Worm (Caenorhabditis elegans) whole organism, early embryonic: ENCODE results near the gene odr-1.
A peak's percentile ranks its signal among the peaks of the same experiment; 100 is the strongest.

Source experiments
- B0310.2 ChIP-seq: sonication (generic microtip); optimal IDR thresholded peaks from 2 replicates; lab custom pipeline; 2016; ENCODE audit warnings: mild to moderate bottlenecking, missing genetic modification characterization, missing compliant biosample characterization
- F13C5.2 ChIP-seq: sonication (generic microtip); optimal IDR thresholded peaks from 2 replicates; lab custom pipeline; 2017; ENCODE audit warnings: mild to moderate bottlenecking, missing genetic modification characterization, inconsistent platforms, missing compliant biosample characterization
- aly-1 ChIP-seq: sonication (generic microtip); optimal IDR thresholded peaks from 2 replicates; lab custom pipeline; 2016; ENCODE audit warnings: missing genetic modification characterization, missing compliant biosample characterization
- ama-1 ChIP-seq: fragments of 150-350 bp; optimal IDR thresholded peaks from 2 replicates; lab custom pipeline; 2014
- ceh-13 ChIP-seq: fragments of 200-800 bp; sonication (Bioruptor generic); optimal IDR thresholded peaks from 2 replicates; lab custom pipeline; 2018; ENCODE audit warnings: mild to moderate bottlenecking, missing genetic modification characterization, missing compliant biosample characterization
- ceh-36 ChIP-seq: sonication (generic microtip); optimal IDR thresholded peaks from 2 replicates; lab custom pipeline; 2016; ENCODE audit warnings: missing genetic modification characterization, inconsistent platforms, missing compliant biosample characterization
- ets-7 ChIP-seq: sonication (generic microtip); optimal IDR thresholded peaks from 2 replicates; lab custom pipeline; 2016; ENCODE audit warnings: missing genotype, missing genetic modification characterization, missing compliant biosample characterization
- flt-1 ChIP-seq: fragments of 200-800 bp; sonication (Bioruptor generic); IDR thresholded peaks from 2 replicates; pipeline ENCODE4 v1.3.6; 2022; ENCODE audit warnings: missing genetic modification characterization, missing compliant biosample characterization
- hmbx-1 ChIP-seq: sonication (generic microtip); optimal IDR thresholded peaks from 2 replicates; lab custom pipeline; 2016; ENCODE audit warnings: mild to moderate bottlenecking, missing genetic modification characterization, missing compliant biosample characterization
- hmg-4 ChIP-seq: fragments of 200-800 bp; sonication (Bioruptor generic); optimal IDR thresholded peaks from 2 replicates; lab custom pipeline; 2018; ENCODE audit warnings: mild to moderate bottlenecking, missing genetic modification characterization, missing compliant biosample characterization
- hnd-1 ChIP-seq: sonication (generic microtip); optimal IDR thresholded peaks from 2 replicates; lab custom pipeline; 2016; ENCODE audit warnings: missing genetic modification characterization, missing compliant biosample characterization
- sea-1 ChIP-seq: fragments of 200-800 bp; sonication (Bioruptor generic); conservative IDR thresholded peaks from 2 replicates; pipeline ENCODE4 v1.3.6; 2022; ENCODE audit warnings: missing genetic modification characterization, missing compliant biosample characterization
- tbx-37 ChIP-seq: fragments of 200-800 bp; sonication (Bioruptor generic); conservative IDR thresholded peaks from 2 replicates; pipeline ENCODE4 v1.3.6; 2022; ENCODE audit warnings: missing genetic modification reagents, missing genetic modification characterization, missing compliant biosample characterization
- tra-4 ChIP-seq: sonication (generic microtip); optimal IDR thresholded peaks from 2 replicates; lab custom pipeline; 2017; ENCODE audit warnings: missing genetic modification characterization, missing compliant biosample characterization

DNA sequence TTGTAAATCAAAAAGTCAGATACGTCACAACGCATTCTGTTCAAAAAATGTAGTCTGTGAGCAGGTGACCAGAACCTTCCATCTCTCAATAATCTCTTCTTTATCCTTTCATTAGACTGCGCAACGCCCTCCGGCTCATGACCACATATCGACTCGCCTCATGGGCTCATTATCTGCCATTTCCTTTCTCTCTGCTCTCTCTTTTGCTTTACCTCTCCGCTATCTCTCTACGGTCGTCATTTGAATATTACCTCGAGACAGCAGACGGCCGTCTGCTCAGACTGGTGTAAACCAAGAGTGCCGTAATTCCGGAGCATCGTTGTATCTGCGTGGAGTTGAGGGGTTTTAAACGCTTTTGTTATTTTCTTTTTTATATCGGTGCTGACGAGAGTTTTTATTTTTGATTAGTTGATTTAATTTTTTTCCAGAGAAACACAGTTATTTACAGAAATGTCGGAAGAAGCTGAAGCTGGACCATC lies 47.3 kb upstream of the odr-1 start, which contains the start of gene bra-1:
- no peak for TF ChIP-seq tra-4 (tag; lab: Kevin White, UChicago)
- TF ChIP-seq ama-1 (lab: Kevin White, UChicago), result no peak
- no peak for TF ChIP-seq ets-7 (tag; lab: Kevin White, UChicago)
- TF ChIP-seq F13C5.2 (tag; lab: Kevin White, UChicago), result peak; percentile 77
- TF ChIP-seq flt-1 (GFP tag; lab: Robert Waterston, UW), result no peak
- TF ChIP-seq ceh-36, result peak; percentile 43
- TF ChIP-seq hmbx-1, result no peak
- no peak for TF ChIP-seq sea-1 (GFP tag; lab: Robert Waterston, UW)
- TF ChIP-seq ceh-13 (GFP tag; lab: Kevin White, UChicago), result no peak
- no peak for TF ChIP-seq B0310.2 (tag; lab: Kevin White, UChicago)
- no peak for TF ChIP-seq aly-1 (tag; lab: Kevin White, UChicago)
- 0 out of 2 replicates have a peak, but pooled peaks have one; percentile 28 for TF ChIP-seq tbx-37 (GFP tag; lab: Robert Waterston, UW)
- peak; percentile 36 for TF ChIP-seq hmg-4 (GFP tag; lab: Kevin White, UChicago)
- TF ChIP-seq hnd-1 (tag; lab: Kevin White, UChicago), result no peak
